Worm (Caenorhabditis elegans): ENCODE data around the gene F47B10.5.

- TF ChIP-seq lsy-2 (tag; optimal IDR thresholded peaks at IDR 0.05) (peak in 1 of 2 experiments; percentile 35), fos-1 (tag; optimal IDR thresholded peaks at IDR 0.05) (no peak), skn-1 (tag; optimal IDR thresholded peaks at IDR 0.05) (no peak), mab-5 (tag; optimal IDR thresholded peaks at IDR 0.05) (no peak), nhr-6 (tag; optimal IDR thresholded peaks at IDR 0.05) (no peak), ztf-4 (tag; optimal IDR thresholded peaks at IDR 0.05) (no peak), elt-3 (tag; optimal IDR thresholded peaks at IDR 0.05) (no peak), unc-62 (GFP tag; optimal IDR thresholded peaks at IDR 0.05) (no peak)
Measured at ce11 chrX:10909661-10910060, 19.3 kb upstream of the F47B10.5 start.
